Fruit fly (Drosophila melanogaster) whole organism, pupa: Measurements from ENCODE around the gene ClC-c.

ENCODE experiments used
- CG10348 ChIP-seq: fragments of 200-800 bp; sonication (Bioruptor generic); IDR thresholded peaks from 2 replicates; pipeline ENCODE4 v1.3.6; 2022; ENCODE audit warnings: missing biosample characterization, missing genetic modification characterization
- CG12605 ChIP-seq: fragments of 200-800 bp; sonication (Bioruptor generic); IDR thresholded peaks from 2 replicates; pipeline ENCODE4 v1.3.6; 2022; ENCODE audit warnings: missing biosample characterization, missing genetic modification characterization
- CG13204 ChIP-seq: fragments of 200-800 bp; sonication (Bioruptor generic); optimal IDR thresholded peaks from 2 replicates; lab custom pipeline; 2018; ENCODE audit warnings: missing biosample characterization, mild to moderate bottlenecking, missing genetic modification characterization, moderate library complexity
- CG14655 ChIP-seq: fragments of 200-800 bp; sonication (Bioruptor generic); optimal IDR thresholded peaks from 3 replicates; lab custom pipeline; 2017; ENCODE audit warnings: mild to moderate bottlenecking, missing biosample characterization, missing genetic modification reagents, missing genetic modification characterization
- CG15710 ChIP-seq: fragments of 200-800 bp; sonication (Bioruptor generic); optimal IDR thresholded peaks from 2 replicates; lab custom pipeline; 2018; ENCODE audit warnings: missing biosample characterization, mild to moderate bottlenecking, missing genetic modification characterization, moderate library complexity
- CG17806 ChIP-seq: fragments of 200-800 bp; sonication (Bioruptor generic); optimal IDR thresholded peaks from 2 replicates; lab custom pipeline; 2018; ENCODE audit warnings: missing biosample characterization, mild to moderate bottlenecking, missing genetic modification characterization, moderate library complexity
- CG32121 ChIP-seq: fragments of 200-800 bp; sonication (Bioruptor generic); IDR thresholded peaks from 2 replicates; pipeline ENCODE4 v1.3.6; 2022; ENCODE audit warnings: missing biosample characterization, missing genetic modification characterization
- CG34367 ChIP-seq: fragments of 200-800 bp; sonication (Bioruptor generic); optimal IDR thresholded peaks from 2 replicates; lab custom pipeline; 2018; ENCODE audit warnings: missing biosample characterization, mild to moderate bottlenecking, missing genetic modification characterization
- CG4496 ChIP-seq: fragments of 200-800 bp; sonication (Bioruptor generic); IDR thresholded peaks from 3 replicates; pipeline ENCODE4 v1.3.6; 2022; ENCODE audit warnings: missing biosample characterization, missing genetic modification characterization
- CG8159 ChIP-seq: fragments of 200-800 bp; sonication (Bioruptor generic); optimal IDR thresholded peaks from 3 replicates; lab custom pipeline; 2018; ENCODE audit warnings: missing biosample characterization, mild to moderate bottlenecking, missing genetic modification characterization, moderate library complexity
- CG8301 ChIP-seq: fragments of 200-800 bp; sonication (Bioruptor generic); optimal IDR thresholded peaks from 2 replicates; lab custom pipeline; 2018; ENCODE audit warnings: missing biosample characterization, mild to moderate bottlenecking, missing genetic modification characterization
- CG9948 ChIP-seq: fragments of 200-800 bp; sonication (Bioruptor generic); optimal IDR thresholded peaks from 2 replicates; lab custom pipeline; 2018; ENCODE audit warnings: missing biosample characterization, mild to moderate bottlenecking, missing genetic modification characterization, moderate library complexity
- D1 ChIP-seq: fragments of 200-800 bp; sonication (Bioruptor generic); optimal IDR thresholded peaks from 2 replicates; lab custom pipeline; 2018; ENCODE audit warnings: missing biosample characterization, mild to moderate bottlenecking, missing genetic modification characterization, moderate library complexity
- EcR ChIP-seq: fragments of 200-800 bp; sonication (Bioruptor generic); optimal IDR thresholded peaks from 3 replicates; lab custom pipeline; 2019; ENCODE audit warnings: missing biosample characterization, missing genetic modification characterization, mild to moderate bottlenecking, moderate library complexity, missing genetic modification reagents
- Ets98B ChIP-seq: fragments of 200-800 bp; sonication (Bioruptor generic); IDR thresholded peaks from 2 replicates; pipeline ENCODE4 v1.3.6; 2022; ENCODE audit warnings: missing biosample characterization, missing genetic modification characterization
- Pif1A ChIP-seq: fragments of 200-800 bp; sonication (Bioruptor generic); optimal IDR thresholded peaks from 3 replicates; lab custom pipeline; 2016; ENCODE audit warnings: missing biosample characterization, missing genetic modification characterization
- Pif1B ChIP-seq: fragments of 200-800 bp; sonication (Bioruptor generic); optimal IDR thresholded peaks from 3 replicates; lab custom pipeline; 2016; ENCODE audit warnings: missing biosample characterization, missing genetic modification characterization
- Snoo ChIP-seq: fragments of 200-800 bp; sonication (Bioruptor generic); optimal IDR thresholded peaks from 3 replicates; lab custom pipeline; 2017; ENCODE audit warnings: missing biosample characterization, mild to moderate bottlenecking, missing genetic modification characterization, inconsistent platforms
- fd96Ca ChIP-seq: fragments of 200-800 bp; sonication (Bioruptor generic); IDR thresholded peaks from 3 replicates; pipeline ENCODE4 v1.3.6; 2022; ENCODE audit warnings: missing biosample characterization, missing genetic modification characterization
- gl ChIP-seq: fragments of 200-800 bp; sonication (Bioruptor generic); optimal IDR thresholded peaks from 2 replicates; lab custom pipeline; 2018; ENCODE audit warnings: missing biosample characterization, mild to moderate bottlenecking, missing genetic modification characterization
- rn ChIP-seq: fragments of 200-800 bp; sonication (Bioruptor generic); IDR thresholded peaks from 2 replicates; pipeline ENCODE4 v1.3.6; 2022; ENCODE audit warnings: missing biosample characterization, missing genetic modification characterization

The ClC-c gene

dm6 chr3L:16043782-16044352 is 46.4 kb upstream of the ClC-c start:
- TF ChIP-seq CG4496 (no peak), CG34367 (no peak), Pif1B (no peak), D1 (no peak), CG15710 (tag; lab: Kevin White, UChicago) (no peak), rn (GFP tag; lab: Robert Waterston, UW) (no peak), fd96Ca (GFP tag; lab: Robert Waterston, UW) (no peak), gl (tag; lab: Kevin White, UChicago) (no peak), CG17806 (tag; lab: Kevin White, UChicago) (no peak), CG9948 (tag; lab: Kevin White, UChicago) (no peak)

- no peak for TF ChIP-seq D1
- TF ChIP-seq CG15710 (tag; lab: Kevin White, UChicago): peak; percentile 25
- peak; percentile 39; the same call in 1 of the 3 replicates for TF ChIP-seq fd96Ca (GFP tag; lab: Robert Waterston, UW)
- TF ChIP-seq CG4496: peak; percentile 33; the same call in 2 of the 3 replicates
- TF ChIP-seq CG9948 (tag; lab: Kevin White, UChicago): no peak
- TF ChIP-seq CG8159: peak; percentile 66
- peak; percentile 41 for TF ChIP-seq gl (tag; lab: Kevin White, UChicago)
- peak; percentile 44 for TF ChIP-seq CG17806 (tag; lab: Kevin White, UChicago)
- no peak for TF ChIP-seq Pif1B
- TF ChIP-seq EcR (GFP tag; lab: Kevin White, UChicago): no peak
- peak; percentile 34 for TF ChIP-seq CG32121 (GFP tag; lab: Robert Waterston, UW)
- peak; percentile 11; the same call in 1 of the 2 replicates for TF ChIP-seq CG12605 (GFP tag; lab: Robert Waterston, UW)
- TF ChIP-seq CG8301: no peak
- peak; percentile 12; the same call in 1 of the 2 replicates for TF ChIP-seq Ets98B (GFP tag; lab: Robert Waterston, UW)
Measured at dm6 chr3L:16045083-16045830, 45.0 kb upstream of the ClC-c start.

- TF ChIP-seq CG8159: peak; percentile 94
- peak; percentile 80 for TF ChIP-seq Snoo (tag; lab: Kevin White, UChicago)
- peak; percentile 97 for TF ChIP-seq Pif1A (GFP tag; lab: Kevin White, UChicago)
- TF ChIP-seq Ets98B (GFP tag; lab: Robert Waterston, UW): peak; percentile 96
- TF ChIP-seq CG8301: peak; percentile 94
- TF ChIP-seq CG14655 (GFP tag; lab: Kevin White, UChicago): peak; percentile 91
- TF ChIP-seq CG9948 (tag; lab: Kevin White, UChicago): peak; percentile 91
- TF ChIP-seq gl (tag; lab: Kevin White, UChicago): peak; percentile 92
- TF ChIP-seq CG32121 (GFP tag; lab: Robert Waterston, UW): peak; percentile 96
- TF ChIP-seq CG13204: peak; percentile 64
- peak; percentile 97 for TF ChIP-seq CG4496
- TF ChIP-seq CG34367: peak; percentile 95
- peak; percentile 84 for TF ChIP-seq rn (GFP tag; lab: Robert Waterston, UW)
- TF ChIP-seq CG17806 (tag; lab: Kevin White, UChicago): peak; percentile 94
- peak; percentile 60 for TF ChIP-seq CG10348 (GFP tag; lab: Robert Waterston, UW)
- TF ChIP-seq Pif1B: peak; percentile 95
- TF ChIP-seq EcR (GFP tag; lab: Kevin White, UChicago): peak; percentile 19
- TF ChIP-seq CG15710 (tag; lab: Kevin White, UChicago): peak; percentile 95
- peak; percentile 81 for TF ChIP-seq D1
- TF ChIP-seq fd96Ca (GFP tag; lab: Robert Waterston, UW): peak; percentile 94
- peak; percentile 97 for TF ChIP-seq CG12605 (GFP tag; lab: Robert Waterston, UW)
Measured at dm6 chr3L:16045831-16046336, 44.4 kb upstream of the ClC-c start.

dm6 chr3L:16046387-16047066 is 43.7 kb upstream of the ClC-c start:
- TF ChIP-seq CG12605 (GFP tag; lab: Robert Waterston, UW) (peak; percentile 68), Pif1A (GFP tag; lab: Kevin White, UChicago) (no peak), CG8301 (no peak), CG9948 (tag; lab: Kevin White, UChicago) (no peak), CG17806 (tag; lab: Kevin White, UChicago) (peak; percentile 3), gl (tag; lab: Kevin White, UChicago) (no peak), fd96Ca (GFP tag; lab: Robert Waterston, UW) (peak; percentile 40; the same call in 2 of the 3 replicates), CG10348 (GFP tag; lab: Robert Waterston, UW) (no peak), CG14655 (GFP tag; lab: Kevin White, UChicago) (peak; percentile 12), D1 (no peak), Pif1B (peak; percentile 61), CG4496 (peak; percentile 63; the same call in 2 of the 3 replicates), CG32121 (GFP tag; lab: Robert Waterston, UW) (peak; percentile 31; the same call in 1 of the 2 replicates), CG8159 (no peak), Snoo (tag; lab: Kevin White, UChicago) (peak; percentile 1), CG15710 (tag; lab: Kevin White, UChicago) (no peak), CG34367 (no peak), EcR (GFP tag; lab: Kevin White, UChicago) (no peak), rn (GFP tag; lab: Robert Waterston, UW) (no peak), CG13204 (peak; percentile 41), Ets98B (GFP tag; lab: Robert Waterston, UW) (peak; percentile 48; the same call in 1 of the 2 replicates)
